Fruit fly (Drosophila melanogaster): ENCODE measurements around the gene Efr.

DNA sequence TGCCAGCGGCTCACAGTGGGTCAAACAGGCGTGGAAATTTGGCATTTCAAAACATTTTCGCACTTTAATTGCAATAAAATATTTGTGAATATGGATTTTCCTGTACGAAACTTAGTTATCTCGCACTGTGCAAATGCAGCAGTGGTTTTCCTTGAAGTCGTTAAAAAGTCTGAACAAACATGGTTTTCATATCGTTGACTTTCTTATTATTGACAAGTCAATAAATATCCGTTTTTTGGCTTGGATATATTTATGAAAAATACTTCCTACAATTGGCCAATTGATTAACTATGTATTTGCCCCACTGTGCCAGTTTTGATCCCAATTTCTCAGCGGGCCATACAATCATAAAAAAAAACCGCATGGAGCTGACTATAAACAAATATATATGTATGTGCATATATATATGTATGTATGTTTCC lies 45.7 kb downstream of the Efr start:
- TF ChIP-seq CG15710 (tag; optimal IDR thresholded peaks at IDR 0.05) (peak; percentile 86), CG12605 (GFP tag; IDR thresholded peaks at IDR 0.05) (peak; percentile 85), D1 (tag; optimal IDR thresholded peaks at IDR 0.05) (no peak), gl (tag; optimal IDR thresholded peaks at IDR 0.05) (peak; percentile 59), fd96Ca (GFP tag; IDR thresholded peaks at IDR 0.05) (peak; percentile 96), CG13204 (GFP tag; optimal IDR thresholded peaks at IDR 0.05) (peak; percentile 52), Ets98B (GFP tag; IDR thresholded peaks at IDR 0.05) (peak; percentile 88), Pif1B (GFP tag; optimal IDR thresholded peaks at IDR 0.05) (peak; percentile 91), CG8159 (tag; optimal IDR thresholded peaks at IDR 0.05) (peak; percentile 88), CG14655 (GFP tag; optimal IDR thresholded peaks at IDR 0.05) (peak; percentile 93)

All from whole organism, pupa.